Worm (Caenorhabditis elegans) whole organism, young adult: Measurements from ENCODE around the gene T28A8.2.
"Not testable (repeated sequence)": the region's sequence is repeated elsewhere in the genome, so short reads cannot be mapped to it uniquely, and the experiment has no call there.

Experiments
- C17E4.6 ChIP-seq: fragments of 200-800 bp; sonication (Bioruptor generic); IDR thresholded peaks from 2 replicates; pipeline ENCODE4 v1.3.6; 2022; ENCODE audit warnings: missing genetic modification reagents, missing genetic modification characterization, missing compliant biosample characterization
- F10E7.11 ChIP-seq: sonication (generic microtip); optimal IDR thresholded peaks from 2 replicates; lab custom pipeline; 2017; ENCODE audit warnings: mild to moderate bottlenecking, missing genetic modification characterization, moderate library complexity, missing compliant biosample characterization
- F22D6.2 ChIP-seq: sonication (generic microtip); optimal IDR thresholded peaks from 2 replicates; lab custom pipeline; 2016; ENCODE audit warnings: mild to moderate bottlenecking, missing genetic modification characterization, missing compliant biosample characterization
- F49E8.2 ChIP-seq: sonication (generic microtip); optimal IDR thresholded peaks from 3 replicates; lab custom pipeline; 2017; ENCODE audit warnings: missing genetic modification characterization, mild to moderate bottlenecking, missing compliant biosample characterization, antibody characterized with exemption, moderate library complexity; ENCODE audit not compliant: insufficient read depth
- atf-7 ChIP-seq: sonication (generic microtip); optimal IDR thresholded peaks from 2 replicates; lab custom pipeline; 2017; ENCODE audit warnings: mild to moderate bottlenecking, missing genetic modification characterization, missing compliant biosample characterization
- attf-6 ChIP-seq: fragments of 200-800 bp; sonication (Bioruptor generic); IDR thresholded peaks from 2 replicates; pipeline ENCODE4 v1.3.6; 2022; ENCODE audit warnings: missing genetic modification reagents, missing genetic modification characterization, missing compliant biosample characterization
- dox-1 ChIP-seq: fragments of 200-800 bp; sonication (Bioruptor generic); IDR thresholded peaks from 2 replicates; pipeline ENCODE4 v1.3.6; 2022; ENCODE audit warnings: missing genetic modification reagents, missing genetic modification characterization, missing compliant biosample characterization
- nfya-2 ChIP-seq: fragments of 200-800 bp; sonication (Bioruptor generic); IDR thresholded peaks from 2 replicates; pipeline ENCODE4 v1.3.6; 2022; ENCODE audit warnings: missing genetic modification reagents, missing genetic modification characterization, missing compliant biosample characterization
- nfyb-1 ChIP-seq: fragments of 200-800 bp; sonication (Bioruptor generic); IDR thresholded peaks from 2 replicates; pipeline ENCODE4 v1.3.6; 2022; ENCODE audit warnings: missing genetic modification reagents, missing genetic modification characterization, missing compliant biosample characterization
- unc-62 ChIP-seq: fragments of 150-350 bp; optimal IDR thresholded peaks from 2 replicates; lab custom pipeline; 2014; ENCODE audit warnings: missing biosample characterization, missing genetic modification reagents, missing genetic modification characterization

- not testable (repeated sequence) for TF ChIP-seq F49E8.2 (tag; lab: Kevin White, UChicago); attf-6 (GFP tag; lab: Robert Waterston, UW); atf-7; F22D6.2 (tag; lab: Kevin White, UChicago); nfyb-1; nfya-2; F10E7.11 (tag; lab: Kevin White, UChicago); dox-1; unc-62 (GFP tag; lab: Kevin White, UChicago); C17E4.6 (GFP tag; lab: Robert Waterston, UW)
Observed at ce11 chrIII:13446865-13447264, 48.6 kb downstream of the T28A8.2 start.
